Fruit fly (Drosophila melanogaster) whole organism, adult: Measurements from ENCODE around the gene CG3841.

Source experiments
- CG11617 ChIP-seq: fragments of 200-800 bp; sonication (Bioruptor generic); optimal IDR thresholded peaks from 2 replicates; lab custom pipeline; 2017; ENCODE audit warnings: mild to moderate bottlenecking, missing biosample characterization, missing genetic modification reagents, missing genetic modification characterization
- CG12768 ChIP-seq: fragments of 200-800 bp; sonication (Bioruptor generic); optimal IDR thresholded peaks from 2 replicates; lab custom pipeline; 2017; ENCODE audit warnings: missing biosample characterization, missing genetic modification characterization, mild to moderate bottlenecking, moderate library complexity, missing genetic modification reagents
- Mnt ChIP-seq: fragments of 200-800 bp; sonication (Bioruptor generic); optimal IDR thresholded peaks from 2 replicates; lab custom pipeline; 2016; ENCODE audit warnings: missing biosample characterization, mild to moderate bottlenecking, missing genetic modification characterization
- bab1 ChIP-seq: fragments of 200-800 bp; sonication (Bioruptor generic); optimal IDR thresholded peaks from 3 replicates; lab custom pipeline; 2019; ENCODE audit warnings: missing biosample characterization, mild to moderate bottlenecking, missing genetic modification characterization, moderate library complexity
- cnc ChIP-seq, 2 experiments: fragments of >200 bp; optimal IDR thresholded peaks; 2 replicates each; lab custom pipeline; 2017
- kay ChIP-seq: fragments of 200-800 bp; sonication (Bioruptor generic); peaks from one replicate; lab custom pipeline; 2016; ENCODE audit warnings: missing biosample characterization, missing genetic modification characterization, borderline replicate concordance
- toe ChIP-seq: fragments of 200-800 bp; sonication (Bioruptor generic); optimal IDR thresholded peaks from 2 replicates; lab custom pipeline; 2016; ENCODE audit warnings: missing biosample characterization, missing genetic modification characterization

dm6 chr2L:9594625-9595300 is 5.5 kb downstream of the CG3841 start:
- TF ChIP-seq CG12768 (GFP tag; lab: Kevin White, UChicago) (no peak), toe (GFP tag; lab: Kevin White, UChicago) (no peak), cnc (optimal IDR thresholded peaks at IDR 0.05; lab: Kevin White, UChicago) (no peak), bab1 (no peak), Mnt (GFP tag; lab: Kevin White, UChicago) (no peak), CG11617 (GFP tag; lab: Kevin White, UChicago) (no peak), kay (no peak)
